Fruit fly (Drosophila melanogaster) whole organism, wandering third instar larva: ENCODE results near the gene CG8851.

Source experiments
- Hr78 ChIP-seq: fragments of >200 bp; optimal IDR thresholded peaks from 2 replicates; lab custom pipeline; 2017; ENCODE audit warnings: missing biosample characterization, missing genetic modification characterization
- Hr83 ChIP-seq: fragments of 200-300 bp; sonication (Bioruptor generic); optimal IDR thresholded peaks from 2 replicates; lab custom pipeline; 2016; ENCODE audit warnings: missing biosample characterization, mild to moderate bottlenecking, missing genetic modification characterization, moderate library complexity; ENCODE audit not compliant: poor library complexity, severe bottlenecking
- Mio ChIP-seq: sonication (Bioruptor generic); optimal IDR thresholded peaks from 2 replicates; lab custom pipeline; 2016; ENCODE audit warnings: missing biosample characterization, missing genetic modification characterization
- br ChIP-seq: fragments of 200-800 bp; sonication (Bioruptor generic); optimal IDR thresholded peaks from 2 replicates; lab custom pipeline; 2016; ENCODE audit warnings: missing biosample characterization, missing genetic modification characterization
- dmrt93B ChIP-seq: fragments of 200-800 bp; sonication (Bioruptor generic); optimal IDR thresholded peaks from 2 replicates; lab custom pipeline; 2018; ENCODE audit warnings: missing biosample characterization, mild to moderate bottlenecking, missing genetic modification characterization
- dsf ChIP-seq: sonication (Bioruptor generic); optimal IDR thresholded peaks from 2 replicates; lab custom pipeline; 2016; ENCODE audit warnings: missing biosample characterization, missing genetic modification characterization, borderline replicate concordance
- fru ChIP-seq: fragments of 200-800 bp; sonication (Bioruptor generic); optimal IDR thresholded peaks from 3 replicates; lab custom pipeline; 2016; ENCODE audit warnings: missing biosample characterization, mild to moderate bottlenecking, missing genetic modification characterization
- lola ChIP-seq: fragments of >200 bp; optimal IDR thresholded peaks from 2 replicates; lab custom pipeline; 2017; ENCODE audit warnings: missing biosample characterization, missing genetic modification characterization
- psq ChIP-seq: fragments of 200-800 bp; sonication (Bioruptor generic); optimal IDR thresholded peaks from 3 replicates; lab custom pipeline; 2017; ENCODE audit warnings: missing biosample characterization, mild to moderate bottlenecking, missing genetic modification characterization, moderate library complexity

dm6 chr2L:3476399-3477056, 42.9 kb upstream of the CG8851 start:
- TF ChIP-seq fru (GFP tag; lab: Kevin White, UChicago) (no peak), psq (GFP tag; lab: Kevin White, UChicago) (no peak), br (GFP tag; lab: Kevin White, UChicago) (no peak), dmrt93B (GFP tag; lab: Kevin White, UChicago) (no peak), Hr78 (GFP tag; lab: Kevin White, UChicago) (no peak), dsf (no peak), lola (no peak), Hr83 (GFP tag; lab: Kevin White, UChicago) (peak; percentile 9), Mio (GFP tag; lab: Kevin White, UChicago) (no peak)
